Fruit fly (Drosophila melanogaster) whole organism, embryonic: ENCODE measurements around the gene CG6431.
A peak's percentile ranks its signal among the peaks of the same experiment; 100 is the strongest.

Experiments
- CG10209 ChIP-seq: fragments of 200-800 bp; sonication (Bioruptor generic); optimal IDR thresholded peaks from 3 replicates; lab custom pipeline; 2017; ENCODE audit warnings: missing biosample characterization, mild to moderate bottlenecking, missing genetic modification characterization, missing genetic modification reagents
- CG11504 ChIP-seq: fragments of 200-800 bp; sonication (Bioruptor generic); optimal IDR thresholded peaks from 3 replicates; lab custom pipeline; 2019; ENCODE audit warnings: missing biosample characterization, mild to moderate bottlenecking, missing genetic modification characterization, moderate library complexity
- CG12071 ChIP-seq: fragments of 200-800 bp; sonication (Bioruptor generic); optimal IDR thresholded peaks from 3 replicates; lab custom pipeline; 2018; ENCODE audit warnings: missing biosample characterization, mild to moderate bottlenecking, missing genetic modification characterization
- CG1233 ChIP-seq: fragments of 200-800 bp; sonication (Bioruptor generic); optimal IDR thresholded peaks from 4 replicates; lab custom pipeline; 2018; ENCODE audit warnings: missing biosample characterization, mild to moderate bottlenecking, missing genetic modification characterization
- CG12744 ChIP-seq: fragments of 200-800 bp; sonication (Bioruptor generic); optimal IDR thresholded peaks from 2 replicates; lab custom pipeline; 2016; ENCODE audit warnings: missing biosample characterization, missing genetic modification characterization
- CG13624 ChIP-seq: fragments of 200-800 bp; sonication (Bioruptor generic); optimal IDR thresholded peaks from 2 replicates; lab custom pipeline; 2016; ENCODE audit warnings: missing biosample characterization, missing genetic modification characterization
- CG14014 ChIP-seq: fragments of 200-800 bp; sonication (Bioruptor generic); IDR thresholded peaks from 2 replicates; pipeline ENCODE4 v1.3.6; 2022; ENCODE audit warnings: missing biosample characterization, missing genetic modification characterization
- CG14441 ChIP-seq: fragments of 200-800 bp; sonication (Bioruptor generic); IDR thresholded peaks from 2 replicates; pipeline ENCODE4 v1.3.6; 2022; ENCODE audit warnings: missing biosample characterization, missing genetic modification characterization
- CG1602 ChIP-seq: fragments of 200-800 bp; sonication (Bioruptor generic); optimal IDR thresholded peaks from 3 replicates; lab custom pipeline; 2016; ENCODE audit warnings: missing biosample characterization, missing genetic modification characterization
- CG16779 ChIP-seq: fragments of 200-800 bp; sonication (Bioruptor generic); IDR thresholded peaks from 2 replicates; pipeline ENCODE4 v1.3.6; 2022; ENCODE audit warnings: missing biosample characterization, missing genetic modification characterization
- CG17829 ChIP-seq: fragments of 200-800 bp; optimal IDR thresholded peaks from 2 replicates; lab custom pipeline; 2019; ENCODE audit warnings: missing biosample characterization, mild to moderate bottlenecking, missing genetic modification characterization, moderate library complexity
- CG30403 ChIP-seq: fragments of 200-800 bp; sonication (Bioruptor generic); optimal IDR thresholded peaks from 3 replicates; lab custom pipeline; 2016; ENCODE audit warnings: missing biosample characterization, missing genetic modification characterization
- CG3847 ChIP-seq: fragments of 200-800 bp; sonication (Bioruptor generic); IDR thresholded peaks from 2 replicates; pipeline ENCODE4 v1.3.6; 2022; ENCODE audit warnings: missing biosample characterization, missing genetic modification characterization
- CG43689 ChIP-seq: fragments of 200-800 bp; sonication (Bioruptor generic); IDR thresholded peaks from 2 replicates; pipeline ENCODE4 v1.3.6; 2022; ENCODE audit warnings: missing biosample characterization, missing genetic modification characterization
- CG4404 ChIP-seq: fragments of 200-800 bp; sonication (Bioruptor generic); IDR thresholded peaks from 2 replicates; pipeline ENCODE4 v1.3.6; 2022; ENCODE audit warnings: missing biosample characterization, missing genetic modification characterization
- CG4730 ChIP-seq: fragments of 200-800 bp; sonication (Bioruptor generic); IDR thresholded peaks from 2 replicates; pipeline ENCODE4 v1.3.6; 2022; ENCODE audit warnings: missing biosample characterization, missing genetic modification characterization
- CG4820 ChIP-seq: fragments of 200-800 bp; sonication (Bioruptor generic); optimal IDR thresholded peaks from 3 replicates; lab custom pipeline; 2016; ENCODE audit warnings: missing biosample characterization, missing genetic modification characterization
- CG5180 ChIP-seq: fragments of 200-800 bp; sonication (Bioruptor generic); optimal IDR thresholded peaks from 3 replicates; lab custom pipeline; 2017; ENCODE audit warnings: missing biosample characterization, missing genetic modification characterization, mild to moderate bottlenecking, moderate library complexity, missing genetic modification reagents
- CG7745 ChIP-seq: fragments of 200-800 bp; sonication (Bioruptor generic); optimal IDR thresholded peaks from 2 replicates; lab custom pipeline; 2018; ENCODE audit warnings: missing biosample characterization, mild to moderate bottlenecking, missing genetic modification characterization, moderate library complexity
- CG7786 ChIP-seq: fragments of 200-800 bp; sonication (Bioruptor generic); optimal IDR thresholded peaks from 2 replicates; lab custom pipeline; 2016; ENCODE audit warnings: missing biosample characterization, missing genetic modification characterization
- CG9609 ChIP-seq: fragments of 200-800 bp; sonication (Bioruptor generic); optimal IDR thresholded peaks from 3 replicates; lab custom pipeline; 2016; ENCODE audit warnings: missing biosample characterization, missing genetic modification characterization
- CTCF ChIP-seq: fragments of 200-800 bp; sonication (Bioruptor generic); optimal IDR thresholded peaks from 2 replicates; lab custom pipeline; 2017; ENCODE audit warnings: missing biosample characterization, mild to moderate bottlenecking, missing genetic modification characterization, moderate library complexity
- D ChIP-seq, 2 experiments: fragments of 200-800 bp in 1 of 2; fragments of >200 bp in 1 of 2; sonication (Bioruptor generic) in 1 of 2; optimal IDR thresholded peaks; 2 replicates in 1 of 2; 3 replicates in 1 of 2; lab custom pipeline; 2017; ENCODE audit warnings: mild to moderate bottlenecking in 1 of 2, missing biosample characterization in 1 of 2, missing genetic modification characterization in 1 of 2, missing genetic modification reagents in 1 of 2
- Fer3 ChIP-seq: fragments of 200-800 bp; sonication (Bioruptor generic); optimal IDR thresholded peaks from 2 replicates; lab custom pipeline; 2018; ENCODE audit warnings: missing biosample characterization, mild to moderate bottlenecking, missing genetic modification characterization, moderate library complexity
- Lpt ChIP-seq: fragments of >200 bp; optimal IDR thresholded peaks from 2 replicates; lab custom pipeline; 2018; ENCODE audit warnings: missing biosample characterization, missing genetic modification characterization
- Nf-YB ChIP-seq: fragments of 200-800 bp; sonication (Bioruptor generic); optimal IDR thresholded peaks from 3 replicates; lab custom pipeline; 2019; ENCODE audit warnings: missing biosample characterization, mild to moderate bottlenecking, missing genetic modification characterization, moderate library complexity
- Spps ChIP-seq: fragments of 200-800 bp; sonication (Bioruptor generic); optimal IDR thresholded peaks from 2 replicates; lab custom pipeline; 2018; ENCODE audit warnings: missing biosample characterization, mild to moderate bottlenecking, missing genetic modification characterization
- Xbp1 ChIP-seq: fragments of 200-800 bp; sonication (Bioruptor generic); optimal IDR thresholded peaks from 3 replicates; lab custom pipeline; 2016; ENCODE audit warnings: missing biosample characterization, mild to moderate bottlenecking, missing genetic modification characterization
- YL-1 ChIP-seq: fragments of 200-800 bp; sonication (Bioruptor generic); optimal IDR thresholded peaks from 3 replicates; lab custom pipeline; 2017; ENCODE audit warnings: missing biosample characterization, mild to moderate bottlenecking, missing genetic modification characterization
- abd-A ChIP-seq: fragments of 200-800 bp; sonication (Bioruptor generic); optimal IDR thresholded peaks from 3 replicates; lab custom pipeline; 2019; ENCODE audit warnings: missing biosample characterization, mild to moderate bottlenecking, missing genetic modification characterization, moderate library complexity
- ara ChIP-seq: fragments of 200-800 bp; sonication (Bioruptor generic); IDR thresholded peaks from 2 replicates; pipeline ENCODE4 v1.3.6; 2022; ENCODE audit warnings: missing biosample characterization, missing genetic modification characterization
- ato ChIP-seq: fragments of 200-800 bp; sonication (Bioruptor generic); IDR thresholded peaks from 2 replicates; pipeline ENCODE4 v1.3.6; 2022; ENCODE audit warnings: missing biosample characterization, missing genetic modification characterization; ENCODE audit not compliant: partially characterized antibody
- az2 ChIP-seq: fragments of 200-800 bp; sonication (Bioruptor generic); optimal IDR thresholded peaks from 3 replicates; lab custom pipeline; 2016; ENCODE audit warnings: missing biosample characterization, missing genetic modification characterization
- cas ChIP-seq: fragments of 200-800 bp; sonication (Bioruptor generic); IDR thresholded peaks from 2 replicates; pipeline ENCODE4 v1.3.6; 2022; ENCODE audit warnings: missing biosample characterization, missing genetic modification characterization
- chn ChIP-seq: fragments of 200-800 bp; sonication (Bioruptor generic); optimal IDR thresholded peaks from 2 replicates; lab custom pipeline; 2016; ENCODE audit warnings: missing biosample characterization, missing genetic modification characterization
- crol ChIP-seq: fragments of 200-800 bp; sonication (Bioruptor generic); IDR thresholded peaks from 2 replicates; pipeline ENCODE4 v1.3.6; 2022; ENCODE audit warnings: missing biosample characterization, missing genetic modification characterization
- danr ChIP-seq: fragments of 200-800 bp; sonication (Bioruptor generic); IDR thresholded peaks from 2 replicates; pipeline ENCODE4 v1.3.6; 2022; ENCODE audit warnings: missing biosample characterization, missing genetic modification characterization
- disco-r ChIP-seq: fragments of 200-800 bp; sonication (Bioruptor generic); optimal IDR thresholded peaks from 2 replicates; lab custom pipeline; 2016; ENCODE audit warnings: missing biosample characterization, missing genetic modification characterization
- ewg ChIP-seq: fragments of 200-800 bp; sonication (Bioruptor generic); optimal IDR thresholded peaks from 3 replicates; lab custom pipeline; 2017; ENCODE audit warnings: mild to moderate bottlenecking, missing biosample characterization, missing genetic modification reagents, missing genetic modification characterization
- eyg ChIP-seq: fragments of 200-800 bp; sonication (Bioruptor generic); optimal IDR thresholded peaks from 3 replicates; lab custom pipeline; 2016; ENCODE audit warnings: missing biosample characterization, missing genetic modification characterization
- ftz-f1 ChIP-seq: fragments of 200-800 bp; sonication (Bioruptor generic); optimal IDR thresholded peaks from 2 replicates; lab custom pipeline; 2016; ENCODE audit warnings: missing biosample characterization, missing genetic modification characterization
- fu2 ChIP-seq: fragments of 200-800 bp; sonication (Bioruptor generic); optimal IDR thresholded peaks from 2 replicates; lab custom pipeline; 2016; ENCODE audit warnings: missing biosample characterization, missing genetic modification characterization
- gce ChIP-seq: fragments of 200-800 bp; sonication (Bioruptor generic); IDR thresholded peaks from 3 replicates; pipeline ENCODE4 v1.3.6; 2022; ENCODE audit warnings: missing biosample characterization, missing genetic modification characterization
- lbe ChIP-seq: fragments of 200-800 bp; sonication (Bioruptor generic); optimal IDR thresholded peaks from 2 replicates; lab custom pipeline; 2016; ENCODE audit warnings: missing biosample characterization, mild to moderate bottlenecking, missing genetic modification characterization
- slbo ChIP-seq: fragments of 200-800 bp; sonication (Bioruptor generic); IDR thresholded peaks from 2 replicates; pipeline ENCODE4 v1.3.6; 2022; ENCODE audit warnings: missing biosample characterization, missing genetic modification characterization
- tna ChIP-seq: fragments of 200-800 bp; sonication (Bioruptor generic); IDR thresholded peaks from 2 replicates; pipeline ENCODE4 v1.3.6; 2022; ENCODE audit warnings: missing biosample characterization, missing genetic modification characterization; ENCODE audit not compliant: partially characterized antibody
- unc-4 ChIP-seq: fragments of 200-800 bp; sonication (Bioruptor generic); IDR thresholded peaks from 2 replicates; pipeline ENCODE4 v1.3.6; 2022; ENCODE audit warnings: missing biosample characterization, missing genetic modification characterization; ENCODE audit not compliant: partially characterized antibody
- usp ChIP-seq: fragments of >200 bp; optimal IDR thresholded peaks from 2 replicates; lab custom pipeline; 2017; ENCODE audit warnings: missing biosample characterization, missing genetic modification characterization
- vfl ChIP-seq: fragments of 200-800 bp; sonication (Bioruptor generic); optimal IDR thresholded peaks from 2 replicates; lab custom pipeline; 2016; ENCODE audit warnings: missing biosample characterization, missing genetic modification characterization
- wdn ChIP-seq: fragments of 200-800 bp; sonication (Bioruptor generic); IDR thresholded peaks from 2 replicates; pipeline ENCODE4 v1.3.6; 2022; ENCODE audit warnings: missing biosample characterization, missing genetic modification characterization
- zen2 ChIP-seq: fragments of 200-800 bp; sonication (Bioruptor generic); IDR thresholded peaks from 3 replicates; pipeline ENCODE4 v1.3.6; 2022; ENCODE audit warnings: missing biosample characterization, missing genetic modification characterization; ENCODE audit not compliant: partially characterized antibody

CG6431 gene

DNA sequence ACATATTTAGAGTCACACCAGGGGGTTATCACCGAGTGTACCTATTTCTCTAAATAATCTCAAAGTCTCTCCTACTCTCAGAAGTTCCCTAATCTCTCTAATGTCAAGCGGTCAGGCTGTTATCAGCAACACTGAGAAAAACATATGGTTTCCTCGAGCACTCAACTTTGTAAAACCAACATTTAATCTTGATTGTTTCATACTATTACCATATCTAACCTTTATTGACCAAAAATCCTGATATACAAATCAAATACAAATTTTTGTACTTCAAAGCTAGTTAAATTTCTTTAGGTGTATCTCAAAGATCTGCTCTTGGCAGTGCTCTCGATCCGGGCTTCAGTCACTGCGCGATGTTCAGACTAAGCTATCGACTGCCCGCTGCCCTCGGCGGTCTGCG, 20.7 kb upstream of the CG6431 start, which contains the start of gene CG6415 (continued):
- TF ChIP-seq crol, result 0 out of 2 replicates have a peak, but pooled peaks have one; percentile 21
- TF ChIP-seq CG5180 (GFP tag; lab: Kevin White, UChicago), result peak; percentile 46
- TF ChIP-seq CG1602, result peak; percentile 48
- no peak for TF ChIP-seq ftz-f1 (GFP tag; lab: Kevin White, UChicago)
- peak; percentile 52 for TF ChIP-seq chn
- peak; percentile 32 for TF ChIP-seq Spps (tag; lab: Kevin White, UChicago)
- no peak for TF ChIP-seq disco-r (GFP tag; lab: Kevin White, UChicago)
- TF ChIP-seq Lpt, result no peak
- TF ChIP-seq lbe (GFP tag; lab: Kevin White, UChicago), result peak; percentile 47
- peak; percentile 54 for TF ChIP-seq CG4730 (GFP tag; lab: Robert Waterston, UW)
- TF ChIP-seq CG9609, result peak; percentile 66
- TF ChIP-seq gce (GFP tag; lab: Robert Waterston, UW), result peak; percentile 56; the same call in 1 of the 3 replicates
- no peak for TF ChIP-seq CG43689 (GFP tag; lab: Robert Waterston, UW)
- peak; percentile 61 for TF ChIP-seq fu2 (GFP tag; lab: Kevin White, UChicago)
- no peak for TF ChIP-seq tna (GFP tag; lab: Robert Waterston, UW)
- TF ChIP-seq CG13624 (GFP tag; lab: Kevin White, UChicago), result peak; percentile 70
- peak; percentile 80 for TF ChIP-seq CG17829 (tag; lab: Kevin White, UChicago)
- 0 out of 2 replicates have a peak, but pooled peaks have one; percentile 39 for TF ChIP-seq CG16779 (GFP tag; lab: Robert Waterston, UW)
- TF ChIP-seq D (optimal IDR thresholded peaks at IDR 0.05; lab: Kevin White, UChicago), result no peak
- TF ChIP-seq D (GFP tag; optimal IDR thresholded peaks at IDR 0.05; lab: Kevin White, UChicago), result peak; percentile 68
- no peak for TF ChIP-seq unc-4 (GFP tag; lab: Robert Waterston, UW)
- TF ChIP-seq zen2 (GFP tag; lab: Robert Waterston, UW), result no peak
- TF ChIP-seq ato (GFP tag; lab: Robert Waterston, UW), result no peak
- peak; percentile 75 for TF ChIP-seq az2
- TF ChIP-seq CG4404 (GFP tag; lab: Robert Waterston, UW), result peak; percentile 66
- TF ChIP-seq Xbp1 (GFP tag; lab: Kevin White, UChicago), result peak; percentile 76
- TF ChIP-seq CG30403 (GFP tag; lab: Kevin White, UChicago), result peak; percentile 69
- TF ChIP-seq CG10209 (GFP tag; lab: Kevin White, UChicago), result peak; percentile 66
- TF ChIP-seq CG7745 (tag; lab: Kevin White, UChicago), result no peak
- peak; percentile 54 for TF ChIP-seq CG3847 (GFP tag; lab: Robert Waterston, UW)
- TF ChIP-seq CG14014 (GFP tag; lab: Robert Waterston, UW), result peak; percentile 80
- TF ChIP-seq Nf-YB (GFP tag; lab: Kevin White, UChicago), result peak; percentile 48
- TF ChIP-seq cas (GFP tag; lab: Robert Waterston, UW), result 0 out of 2 replicates have a peak, but pooled peaks have one; percentile 19
- peak; percentile 75 for TF ChIP-seq CG4820 (GFP tag; lab: Kevin White, UChicago)
- TF ChIP-seq usp, result no peak
- peak; percentile 51; the same call in 1 of the 2 replicates for TF ChIP-seq danr (GFP tag; lab: Robert Waterston, UW)
- peak; percentile 71 for TF ChIP-seq CG7786 (GFP tag; lab: Kevin White, UChicago)
- TF ChIP-seq ewg, result peak; percentile 38
- peak; percentile 12 for TF ChIP-seq CG12744 (GFP tag; lab: Kevin White, UChicago)
- peak; percentile 65 for TF ChIP-seq CG1233
- peak; percentile 75 for TF ChIP-seq ara (GFP tag; lab: Robert Waterston, UW)
- TF ChIP-seq YL-1 (GFP tag; lab: Kevin White, UChicago), result no peak
- TF ChIP-seq CG11504 (tag; lab: Kevin White, UChicago), result peak; percentile 72
- peak; percentile 75 for TF ChIP-seq Fer3 (tag; lab: Kevin White, UChicago)
- peak; percentile 65 for TF ChIP-seq CG12071 (GFP tag; lab: Kevin White, UChicago)
- TF ChIP-seq wdn, result peak; percentile 36; the same call in 1 of the 2 replicates
- peak; percentile 32 for TF ChIP-seq eyg (GFP tag; lab: Kevin White, UChicago)
- no peak for TF ChIP-seq abd-A (tag; lab: Kevin White, UChicago)
- no peak for TF ChIP-seq CTCF (GFP tag; lab: Kevin White, UChicago)
- TF ChIP-seq CG14441 (GFP tag; lab: Robert Waterston, UW), result peak; percentile 77
- no peak for TF ChIP-seq vfl (GFP tag; lab: Kevin White, UChicago)
- peak; percentile 86 for TF ChIP-seq slbo (GFP tag; lab: Robert Waterston, UW)
